Fruit fly (Drosophila melanogaster): ENCODE results near the gene CG17816.

Gene CG17816

DNA sequence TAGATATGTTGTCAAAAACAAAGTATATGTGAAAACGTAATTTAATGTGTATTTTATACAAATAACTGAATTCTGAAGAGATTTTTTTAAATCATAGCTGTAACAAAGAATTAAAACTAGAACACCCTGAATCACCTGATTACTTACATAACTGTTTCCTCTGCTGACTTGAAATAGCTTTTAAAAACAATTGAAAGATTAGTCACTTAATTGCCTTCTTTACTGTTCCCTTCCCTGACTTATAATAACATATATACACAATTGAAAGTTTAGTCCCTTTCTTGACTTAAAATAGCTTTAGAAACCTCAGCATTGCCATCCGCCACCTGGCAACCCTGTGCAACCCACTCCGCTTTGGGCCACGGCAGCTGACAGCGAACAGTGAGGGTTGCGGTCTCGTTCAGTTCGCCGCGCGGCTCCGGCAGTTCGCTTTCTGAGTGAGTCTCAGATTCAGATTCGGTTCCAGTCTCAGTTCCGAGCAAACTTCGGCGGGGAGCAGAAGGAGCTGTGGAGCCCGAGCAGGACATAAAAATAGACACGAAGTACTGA is 72.5 kb downstream of the CG17816 start, which contains the start of gene CG34384:
CG34384 (plus strand) TSS at position 381 of the 549 bp plus-strand sequence.
- no peak for TF ChIP-seq noc (tag; optimal IDR thresholded peaks at IDR 0.05)

DNA sequence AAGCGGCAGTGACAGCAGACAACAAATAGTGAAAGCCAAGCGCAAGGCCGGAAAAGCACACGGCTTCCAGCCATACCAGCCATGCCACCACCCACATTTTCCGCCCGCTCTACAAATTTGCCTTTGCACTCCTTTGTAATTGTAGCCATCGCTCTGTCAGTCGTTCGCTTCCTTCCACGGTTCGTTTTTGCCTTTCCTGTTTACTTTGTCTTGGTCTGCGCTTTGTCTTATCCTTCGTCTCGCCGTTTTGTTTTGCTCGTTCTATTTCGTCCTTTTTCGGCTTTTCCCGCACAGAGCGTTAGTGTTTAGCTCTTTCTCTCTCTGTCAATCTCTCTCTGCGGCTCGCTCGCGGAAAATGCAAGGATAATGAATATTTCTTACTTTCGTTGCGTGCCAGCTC is 73.0 kb downstream of the CG17816 start:
- TF ChIP-seq noc (tag; optimal IDR thresholded peaks at IDR 0.05) = no peak

- no peak for TF ChIP-seq noc (tag; optimal IDR thresholded peaks at IDR 0.05)
Observed at dm6 chr3R:7811514-7811913, 75.0 kb downstream of the CG17816 start, which contains the start of gene CG31473. Gene CG31473 (plus strand): TSS chr3R:7811814.

DNA sequence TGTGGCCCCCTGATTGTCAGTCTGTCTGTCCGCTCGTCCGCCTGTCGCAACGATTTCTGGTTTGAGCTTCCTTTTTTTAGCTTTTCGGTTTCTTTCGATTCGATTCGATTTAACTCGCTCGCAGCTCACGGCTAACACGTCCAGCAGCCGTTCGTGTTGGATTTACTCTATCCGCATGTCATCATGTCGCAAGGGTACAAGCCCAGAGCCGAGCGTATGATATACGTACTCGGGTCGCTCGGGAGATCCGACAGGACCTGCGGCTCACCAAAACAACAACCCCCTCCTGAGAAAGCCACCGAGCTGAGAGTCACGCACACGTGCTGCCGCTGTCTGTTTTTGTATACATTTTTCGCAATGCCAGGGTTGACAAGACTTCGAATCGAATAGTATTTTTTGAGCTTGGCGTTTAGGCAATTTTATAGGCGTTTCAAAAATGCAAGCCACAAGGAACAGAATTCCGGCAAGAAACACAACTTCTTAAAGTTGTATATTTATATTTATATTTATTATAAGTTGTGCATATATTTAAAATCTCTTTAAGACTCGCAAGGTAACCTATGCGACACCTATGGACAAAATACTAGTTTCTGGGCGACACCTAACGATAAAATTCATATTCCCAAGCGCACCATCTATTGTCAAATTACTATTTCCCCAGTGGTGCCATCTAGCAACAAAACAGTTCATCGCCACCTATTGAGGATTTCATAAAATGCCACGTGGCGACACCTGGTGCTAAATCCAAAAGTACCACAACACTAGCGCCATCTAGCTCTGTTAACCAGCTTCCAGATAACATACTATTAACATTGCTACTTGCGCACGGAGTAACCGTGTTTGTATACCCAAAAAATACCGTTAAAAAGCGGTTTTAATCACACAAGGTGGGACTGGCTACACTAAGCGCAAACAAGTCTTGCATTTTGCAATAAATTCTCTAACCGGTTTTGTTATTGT is 76.6 kb downstream of the CG17816 start, which contains the start of the genes CG2993 and sgll:
CG2993 (minus strand) TSS at position 353 of the 960 bp plus-strand sequence.
sgll (plus strand) TSS at position 871 of the 960 bp plus-strand sequence.
- TF ChIP-seq noc (tag; optimal IDR thresholded peaks at IDR 0.05) = no peak

All from whole organism, larva.